Worm (Caenorhabditis elegans) whole organism, young adult: ENCODE results near the gene srx-119.
"Not testable (repeated sequence)": the region's sequence is repeated elsewhere in the genome, so short reads cannot be mapped to it uniquely, and the experiment has no call there.

ENCODE experiments used
- B0019.2 ChIP-seq: fragments of 200-800 bp; sonication (Bioruptor generic); conservative IDR thresholded peaks from 2 replicates; pipeline ENCODE4 v1.3.6; 2022; ENCODE audit warnings: missing genetic modification reagents, missing genetic modification characterization, missing compliant biosample characterization
- B0261.1 ChIP-seq: sonication (generic microtip); optimal IDR thresholded peaks from 2 replicates; lab custom pipeline; 2016; ENCODE audit warnings: mild to moderate bottlenecking, missing genetic modification characterization, moderate library complexity, missing compliant biosample characterization
- F22D6.2 ChIP-seq: sonication (generic microtip); optimal IDR thresholded peaks from 2 replicates; lab custom pipeline; 2016; ENCODE audit warnings: mild to moderate bottlenecking, missing genetic modification characterization, missing compliant biosample characterization
- F49E8.2 ChIP-seq: sonication (generic microtip); optimal IDR thresholded peaks from 3 replicates; lab custom pipeline; 2017; ENCODE audit warnings: missing genetic modification characterization, mild to moderate bottlenecking, missing compliant biosample characterization, antibody characterized with exemption, moderate library complexity; ENCODE audit not compliant: insufficient read depth
- K12H6.12 ChIP-seq: fragments of 200-800 bp; sonication (Bioruptor generic); optimal IDR thresholded peaks from 2 replicates; lab custom pipeline; 2018; ENCODE audit warnings: mild to moderate bottlenecking, missing genetic modification characterization, missing compliant biosample characterization
- T07F8.4 ChIP-seq: sonication (generic microtip); optimal IDR thresholded peaks from 2 replicates; lab custom pipeline; 2016; ENCODE audit warnings: mild to moderate bottlenecking, missing genetic modification characterization, moderate library complexity, missing compliant biosample characterization
- Y53F4B.3 ChIP-seq: fragments of 200-800 bp; sonication (Bioruptor generic); IDR thresholded peaks from 2 replicates; pipeline ENCODE4 v1.3.6; 2022; ENCODE audit warnings: missing genetic modification reagents, missing genetic modification characterization, missing compliant biosample characterization
- Y56A3A.18 ChIP-seq: fragments of 200-800 bp; sonication (Bioruptor generic); IDR thresholded peaks from 2 replicates; pipeline ENCODE4 v1.3.6; 2022; ENCODE audit warnings: missing genetic modification reagents, missing genetic modification characterization, missing compliant biosample characterization
- Y67H2A.10 ChIP-seq: fragments of 200-800 bp; sonication (Bioruptor generic); conservative IDR thresholded peaks from 2 replicates; pipeline ENCODE4 v1.3.6; 2022; ENCODE audit warnings: missing genetic modification reagents, missing genetic modification characterization, missing compliant biosample characterization
- Y95B8A.8 ChIP-seq: fragments of 200-800 bp; sonication (Bioruptor generic); IDR thresholded peaks from 2 replicates; pipeline ENCODE4 v1.3.6; 2022; ENCODE audit warnings: missing genetic modification reagents, missing genetic modification characterization, missing compliant biosample characterization
- atf-7 ChIP-seq: sonication (generic microtip); optimal IDR thresholded peaks from 2 replicates; lab custom pipeline; 2017; ENCODE audit warnings: mild to moderate bottlenecking, missing genetic modification characterization, missing compliant biosample characterization
- athp-1 ChIP-seq: sonication (generic microtip); optimal IDR thresholded peaks from 2 replicates; lab custom pipeline; 2017; ENCODE audit warnings: mild to moderate bottlenecking, missing genetic modification characterization, missing compliant biosample characterization
- attf-3 ChIP-seq: fragments of 200-800 bp; sonication (Bioruptor generic); conservative IDR thresholded peaks from 2 replicates; pipeline ENCODE4 v1.3.6; 2022; ENCODE audit warnings: missing genetic modification reagents, missing genetic modification characterization, missing compliant biosample characterization
- attf-5 ChIP-seq: fragments of 200-800 bp; sonication (Bioruptor generic); optimal IDR thresholded peaks from 2 replicates; lab custom pipeline; 2018; ENCODE audit warnings: mild to moderate bottlenecking, missing genetic modification characterization, missing compliant biosample characterization
- bed-1 ChIP-seq: fragments of 200-800 bp; sonication (Bioruptor generic); IDR thresholded peaks from 2 replicates; pipeline ENCODE4 v1.3.6; 2022; ENCODE audit warnings: missing genetic modification reagents, missing genetic modification characterization, missing compliant biosample characterization
- ceh-40 ChIP-seq: fragments of 200-800 bp; sonication (Bioruptor generic); IDR thresholded peaks from 2 replicates; pipeline ENCODE4 v1.3.6; 2022; ENCODE audit warnings: missing genetic modification characterization, missing compliant biosample characterization
- egrh-3 ChIP-seq: fragments of 200-800 bp; sonication (Bioruptor generic); IDR thresholded peaks from 2 replicates; pipeline ENCODE4 v1.3.6; 2022; ENCODE audit warnings: missing genetic modification reagents, missing genetic modification characterization, missing compliant biosample characterization
- gei-17 ChIP-seq: fragments of 200-800 bp; sonication (Bioruptor generic); optimal IDR thresholded peaks from 2 replicates; lab custom pipeline; 2018; ENCODE audit warnings: mild to moderate bottlenecking, missing genetic modification characterization, missing compliant biosample characterization
- hrde-1 ChIP-seq: sonication (generic microtip); optimal IDR thresholded peaks from 2 replicates; lab custom pipeline; 2016; ENCODE audit warnings: missing genetic modification characterization, mild to moderate bottlenecking, missing compliant biosample characterization, moderate library complexity, missing genotype, missing genetic modification reagents, borderline replicate concordance
- hsf-1 ChIP-seq: fragments of 200-800 bp; sonication (Bioruptor generic); IDR thresholded peaks from 2 replicates; pipeline ENCODE4 v1.3.6; 2022; ENCODE audit warnings: missing genetic modification reagents, missing genetic modification characterization, missing compliant biosample characterization
- let-526 ChIP-seq: fragments of 200-800 bp; sonication (Bioruptor generic); IDR thresholded peaks from 2 replicates; pipeline ENCODE4 v1.3.6; 2022; ENCODE audit warnings: missing genetic modification reagents, missing genetic modification characterization, missing compliant biosample characterization
- let-607 ChIP-seq, 2 experiments: fragments of 200-800 bp in 1 of 2; sonication (Bioruptor generic) in 1 of 2; sonication (generic microtip) in 1 of 2; optimal IDR thresholded peaks; 2 replicates each; lab custom pipeline; 2016 to 2018; ENCODE audit warnings: mild to moderate bottlenecking in 2 of 2, missing compliant biosample characterization in 2 of 2, missing genetic modification characterization in 2 of 2, moderate library complexity in 2 of 2, missing genotype in 1 of 2
- lin-54 ChIP-seq: fragments of 200-800 bp; sonication (Bioruptor generic); optimal IDR thresholded peaks from 2 replicates; lab custom pipeline; 2018; ENCODE audit warnings: mild to moderate bottlenecking, missing genetic modification characterization, missing compliant biosample characterization
- lsl-1 ChIP-seq: fragments of 200-800 bp; sonication (Bioruptor generic); optimal IDR thresholded peaks from 2 replicates; lab custom pipeline; 2018; ENCODE audit warnings: mild to moderate bottlenecking, missing genetic modification characterization, moderate library complexity, missing compliant biosample characterization
- mel-28 ChIP-seq: sonication (generic microtip); optimal IDR thresholded peaks from 2 replicates; lab custom pipeline; 2016; ENCODE audit warnings: borderline replicate concordance, mild to moderate bottlenecking, missing genetic modification characterization, missing compliant biosample characterization
- nfya-1 ChIP-seq: sonication (generic microtip); optimal IDR thresholded peaks from 2 replicates; lab custom pipeline; 2017; ENCODE audit warnings: antibody characterized with exemption, missing compliant biosample characterization, missing genetic modification characterization, borderline replicate concordance; ENCODE audit not compliant: insufficient read depth
- pbrm-1 ChIP-seq: fragments of 200-800 bp; sonication (Bioruptor generic); IDR thresholded peaks from 2 replicates; pipeline ENCODE4 v1.3.6; 2022; ENCODE audit warnings: missing genetic modification reagents, missing genetic modification characterization, missing compliant biosample characterization
- rcor-1 ChIP-seq: fragments of 200-800 bp; sonication (Bioruptor generic); IDR thresholded peaks from 2 replicates; pipeline ENCODE4 v1.3.6; 2022; ENCODE audit warnings: missing genetic modification reagents, missing genetic modification characterization, missing compliant biosample characterization
- rec-8 ChIP-seq, 2 experiments: sonication (generic microtip); optimal IDR thresholded peaks; 2 replicates each; lab custom pipeline; 2016; ENCODE audit warnings: mild to moderate bottlenecking in 2 of 2, missing genetic modification characterization in 2 of 2, missing genetic modification reagents in 2 of 2, missing genotype in 2 of 2, missing biosample characterization in 1 of 2, missing compliant biosample characterization in 1 of 2, moderate library complexity in 1 of 2
- repo-1 ChIP-seq: sonication (generic microtip); optimal IDR thresholded peaks from 2 replicates; lab custom pipeline; 2017; ENCODE audit warnings: mild to moderate bottlenecking, missing genetic modification characterization, missing compliant biosample characterization
- rpc-1 ChIP-seq, 2 experiments: fragments of 150-350 bp in 1 of 2; sonication (generic microtip) in 1 of 2; optimal IDR thresholded peaks; 2 replicates each; lab custom pipeline; 2014 to 2018; ENCODE audit warnings: missing biosample characterization in 1 of 2, missing genetic modification characterization in 1 of 2, missing genetic modification reagents in 1 of 2, missing genotype in 1 of 2
- snpc-1.1 ChIP-seq: sonication (generic microtip); optimal IDR thresholded peaks from 2 replicates; lab custom pipeline; 2017; ENCODE audit warnings: missing genetic modification characterization, mild to moderate bottlenecking, missing compliant biosample characterization, antibody characterized with exemption, moderate library complexity, missing genotype, missing genetic modification reagents; ENCODE audit not compliant: insufficient read depth
- snpc-1.3 ChIP-seq: sonication (generic microtip); optimal IDR thresholded peaks from 2 replicates; lab custom pipeline; 2017; ENCODE audit warnings: missing genetic modification characterization, mild to moderate bottlenecking, missing compliant biosample characterization, antibody characterized with exemption, moderate library complexity, missing genotype, missing genetic modification reagents; ENCODE audit not compliant: insufficient read depth
- somi-1 ChIP-seq: fragments of 200-800 bp; sonication (Bioruptor generic); optimal IDR thresholded peaks from 2 replicates; lab custom pipeline; 2018; ENCODE audit warnings: mild to moderate bottlenecking, missing genetic modification characterization, missing compliant biosample characterization
- tbp1 ChIP-seq: fragments of 200-800 bp; sonication (Bioruptor generic); optimal IDR thresholded peaks from 2 replicates; lab custom pipeline; 2018; ENCODE audit warnings: mild to moderate bottlenecking, missing genetic modification characterization, missing compliant biosample characterization
- tlf-1 ChIP-seq: fragments of 200-800 bp; sonication (Bioruptor generic); optimal IDR thresholded peaks from 2 replicates; lab custom pipeline; 2018; ENCODE audit warnings: mild to moderate bottlenecking, missing genetic modification characterization, missing compliant biosample characterization
- zfh-2 ChIP-seq: fragments of 200-800 bp; sonication (Bioruptor generic); conservative IDR thresholded peaks from 2 replicates; pipeline ENCODE4 v1.3.6; 2022; ENCODE audit warnings: missing genetic modification reagents, missing genetic modification characterization, missing compliant biosample characterization

The srx-119 gene

DNA sequence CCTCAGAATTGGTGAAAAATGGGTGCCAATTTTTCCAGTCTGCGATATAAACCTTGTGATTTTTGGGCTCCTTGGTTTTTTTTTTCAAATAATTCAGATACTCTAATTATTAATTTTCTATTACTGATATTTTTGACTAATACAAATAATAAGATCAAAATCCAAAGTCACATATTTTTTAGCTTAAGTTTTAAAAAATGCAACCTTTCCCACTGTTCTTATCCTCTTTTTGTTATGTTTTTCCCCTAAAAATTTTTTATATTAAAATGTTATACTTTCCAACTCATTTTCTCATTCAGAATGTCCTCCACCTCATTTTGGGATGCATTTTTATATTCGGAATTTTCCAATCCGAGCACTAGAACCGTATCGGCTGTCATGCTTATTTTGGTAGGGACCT lies 2.9 kb downstream of the srx-119 start, which contains the start of gene srx-120:
TSS of gene srx-120 (plus strand) at position 301 of the 400 bp plus-strand sequence.
- TF ChIP-seq hrde-1 (no peak), F22D6.2 (no peak), snpc-1.3 (tag; lab: Kevin White, UChicago) (no peak), T07F8.4 (tag; lab: Kevin White, UChicago) (no peak)
- TF ChIP-seq, all 124 proteins: peak for 0

DNA sequence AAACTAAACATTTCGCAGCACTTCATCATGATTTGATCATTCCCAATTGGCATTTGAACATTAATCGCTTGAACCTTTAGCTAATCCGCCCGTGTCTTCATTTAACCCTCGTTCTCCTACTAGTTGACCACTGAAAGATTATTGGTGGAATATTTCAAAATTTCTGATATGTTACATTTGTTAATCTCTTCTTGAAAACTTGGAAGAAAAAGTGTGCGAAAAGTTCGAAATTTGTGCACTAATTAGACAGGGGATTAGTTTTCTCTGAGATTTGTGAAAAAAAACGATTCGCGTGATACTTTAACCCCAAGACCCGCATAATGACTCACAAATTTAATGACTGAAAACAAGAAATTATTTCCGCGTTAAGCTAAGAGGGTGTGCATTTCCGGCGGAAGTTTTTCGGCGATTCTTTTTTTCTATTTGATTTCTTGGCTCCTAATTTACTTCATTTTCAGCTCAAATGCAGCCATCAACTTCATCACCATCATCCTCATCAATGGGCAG lies 7.3 kb downstream of the srx-119 start, which contains the start of gene nimk-1:
TSS of gene nimk-1 (plus strand) at position 457 of the 507 bp plus-strand sequence.
- TF ChIP-seq nfya-1: no peak
- no peak for TF ChIP-seq bed-1 (GFP tag; lab: Robert Waterston, UW)
- no peak for TF ChIP-seq tlf-1 (GFP tag; lab: Kevin White, UChicago)
- no peak for TF ChIP-seq zfh-2
- TF ChIP-seq snpc-1.1: no peak
- TF ChIP-seq repo-1 (tag; lab: Kevin White, UChicago): no peak
- TF ChIP-seq Y95B8A.8: no peak
- no peak for TF ChIP-seq egrh-3 (GFP tag; lab: Robert Waterston, UW)
- TF ChIP-seq attf-5 (GFP tag; lab: Kevin White, UChicago): no peak

DNA sequence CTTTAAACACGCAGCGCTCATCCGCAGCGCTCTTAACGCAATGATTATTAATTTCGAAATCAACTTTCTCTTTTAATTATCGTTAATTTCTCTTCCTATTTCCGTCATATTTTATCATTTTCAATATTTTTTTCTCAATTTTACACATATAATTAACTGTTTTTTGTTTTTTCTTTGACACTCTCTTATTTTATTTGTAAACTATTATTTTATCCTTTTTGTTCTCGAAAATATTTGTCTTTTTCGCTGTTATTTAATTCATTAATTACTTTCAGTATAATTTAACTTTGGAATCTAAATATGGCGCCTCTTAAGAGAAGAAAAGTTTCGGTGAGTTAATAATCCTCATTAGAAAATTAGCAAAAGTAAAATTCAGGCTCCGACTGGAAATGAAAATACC lies 8.2 kb downstream of the srx-119 start, which contains the start of gene F49C5.3:
TSS of gene F49C5.3 (plus strand) at position 301 of the 400 bp plus-strand sequence.
- not testable (repeated sequence) for TF ChIP-seq ceh-40 (GFP tag; lab: Robert Waterston, UW); Y53F4B.3 (GFP tag; lab: Robert Waterston, UW); somi-1 (GFP tag; lab: Kevin White, UChicago)

DNA sequence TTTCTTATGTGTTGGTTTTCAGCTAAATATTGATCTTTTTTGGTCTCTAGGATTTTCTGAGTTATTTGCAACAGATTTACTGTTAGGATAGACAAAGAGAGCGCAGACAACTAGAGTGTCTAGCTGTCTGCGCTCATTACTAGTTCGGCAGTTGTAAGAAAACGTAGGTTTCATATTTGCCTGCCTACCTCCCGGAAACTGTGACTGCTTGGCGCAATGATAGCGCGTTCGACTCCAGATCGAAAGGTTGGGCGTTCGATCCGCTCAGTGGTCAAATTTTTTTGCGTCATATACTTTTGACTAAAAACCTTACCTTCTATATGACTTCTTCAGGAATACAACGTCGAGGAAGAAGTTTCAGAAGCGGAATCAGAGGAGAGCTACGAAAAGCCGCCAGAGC lies 11.3 kb downstream of the srx-119 start:
- TF ChIP-seq tbp1 (GFP tag; lab: Kevin White, UChicago) (peak; percentile 80), pbrm-1 (GFP tag; lab: Robert Waterston, UW) (no peak), rpc-1 (optimal IDR thresholded peaks at IDR 0.05; lab: Kevin White, UChicago) (peak; percentile 46), rpc-1 (tag; optimal IDR thresholded peaks at IDR 0.05; lab: Kevin White, UChicago) (peak; percentile 69), B0261.1 (tag; lab: Kevin White, UChicago) (peak; percentile 57), gei-17 (no peak), Y67H2A.10 (no peak)

DNA sequence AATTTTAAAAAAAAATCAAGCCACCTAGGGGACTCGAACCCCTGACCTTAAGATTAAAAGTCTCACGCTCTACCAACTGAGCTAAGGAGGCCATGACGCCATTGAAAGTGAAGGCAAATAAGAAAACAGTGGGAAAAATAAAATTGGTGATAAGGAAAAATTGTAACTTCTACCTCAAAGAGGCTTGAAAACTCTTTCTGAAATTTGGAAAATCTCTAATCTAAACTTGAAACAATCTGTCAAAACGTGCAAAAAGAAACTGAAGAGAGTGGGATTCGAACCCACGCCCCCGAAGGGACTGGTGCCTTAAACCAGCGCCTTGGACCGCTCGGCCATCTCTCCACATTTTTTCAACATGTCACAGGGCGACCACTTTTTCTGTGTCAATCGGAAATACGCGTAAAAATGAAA lies 13.6 kb downstream of the srx-119 start:
- 0 out of 2 replicates have a peak, but pooled peaks have one; percentile 81 for TF ChIP-seq Y56A3A.18
- peak; percentile 48 for TF ChIP-seq lsl-1 (GFP tag; lab: Kevin White, UChicago)
- TF ChIP-seq T07F8.4 (tag; lab: Kevin White, UChicago): peak; percentile 69
- peak; percentile 61 for TF ChIP-seq F49E8.2 (tag; lab: Kevin White, UChicago)
- peak; percentile 41 for TF ChIP-seq lin-54 (GFP tag; lab: Kevin White, UChicago)
- peak; percentile 17; the same call in 1 of the 2 replicates for TF ChIP-seq rcor-1 (GFP tag; lab: Robert Waterston, UW)
- peak; percentile 27 for TF ChIP-seq athp-1 (tag; lab: Kevin White, UChicago)
- TF ChIP-seq egrh-3 (GFP tag; lab: Robert Waterston, UW): peak; percentile 58
- peak; percentile 3 for TF ChIP-seq mel-28 (tag; lab: Kevin White, UChicago)
- TF ChIP-seq atf-7 (tag; lab: Kevin White, UChicago): peak; percentile 66
- TF ChIP-seq let-526 (GFP tag; lab: Robert Waterston, UW): 0 out of 2 replicates have a peak, but pooled peaks have one; percentile 59
- 0 out of 2 replicates have a peak, but pooled peaks have one; percentile 14 for TF ChIP-seq hsf-1 (GFP tag; lab: Robert Waterston, UW)
- peak; percentile 9 for TF ChIP-seq K12H6.12 (tag; lab: Kevin White, UChicago)
- 0 out of 2 replicates have a peak, but pooled peaks have one; percentile 26 for TF ChIP-seq B0019.2 (GFP tag; lab: Robert Waterston, UW)
- TF ChIP-seq attf-3 (GFP tag; lab: Robert Waterston, UW): peak; percentile 57; the same call in 1 of the 2 replicates
- TF ChIP-seq Y95B8A.8: 0 out of 2 replicates have a peak, but pooled peaks have one; percentile 42
- 0 out of 2 replicates have a peak, but pooled peaks have one; percentile 10 for TF ChIP-seq Y67H2A.10
- TF ChIP-seq let-607 (tag; optimal IDR thresholded peaks at IDR 0.05; lab: Kevin White, UChicago): peak; percentile 32 to 38
- peak; percentile 76 for TF ChIP-seq snpc-1.1
- TF ChIP-seq zfh-2: 0 out of 2 replicates have a peak, but pooled peaks have one; percentile 9
- peak; percentile 3 to 62 for TF ChIP-seq rec-8 (tag; optimal IDR thresholded peaks at IDR 0.05; lab: Kevin White, UChicago)
- peak; percentile 49 for TF ChIP-seq snpc-1.3 (tag; lab: Kevin White, UChicago)
